Worm (Caenorhabditis elegans): ENCODE data around the gene hsp-1.

DNA sequence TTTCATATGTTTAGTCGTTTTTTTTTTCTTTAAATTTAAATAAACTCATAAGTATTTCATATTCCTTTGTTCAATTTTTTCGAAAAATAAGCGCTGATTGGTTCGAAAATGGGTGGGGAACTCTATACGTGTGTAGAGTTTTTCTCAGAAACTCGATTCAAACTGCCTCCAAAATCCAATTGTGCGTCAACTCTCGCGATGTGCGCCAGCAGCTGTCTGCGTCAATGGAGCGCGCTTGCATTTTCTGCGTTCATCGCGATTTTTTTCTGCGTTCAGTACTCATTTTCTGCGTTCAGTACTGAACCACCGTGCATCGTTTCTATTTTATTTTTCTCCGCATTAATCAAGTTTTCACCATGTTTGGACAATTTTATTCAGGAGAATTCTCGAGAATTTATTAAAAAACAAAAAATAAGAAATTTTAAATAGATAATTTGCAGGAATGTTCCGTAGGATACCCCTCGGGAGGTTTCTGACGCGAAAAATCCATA is 29.0 kb upstream of the hsp-1 start, which contains the start of gene eelo-2:
- TF ChIP-seq eyg-1 (tag; optimal IDR thresholded peaks at IDR 0.05) = no peak
- TF ChIP-seq hlh-13 (GFP tag; optimal IDR thresholded peaks at IDR 0.05) = no peak
- no peak for TF ChIP-seq C38D4.7 (GFP tag; optimal IDR thresholded peaks at IDR 0.05)
- TF ChIP-seq ceh-18 (tag; optimal IDR thresholded peaks at IDR 0.05) = peak; percentile 94
- TF ChIP-seq unc-55 (GFP tag; optimal IDR thresholded peaks at IDR 0.05) = peak; percentile 83
- peak; percentile 20 for TF ChIP-seq hlh-8 (tag; optimal IDR thresholded peaks at IDR 0.05)
- TF ChIP-seq fkh-10 (GFP tag; optimal IDR thresholded peaks at IDR 0.05) = peak; percentile 57
- TF ChIP-seq nhr-11 (tag; optimal IDR thresholded peaks at IDR 0.05) = no peak
